Worm (Caenorhabditis elegans) whole organism, late embryonic: ENCODE measurements around the gene nhr-291.
"Not testable (repeated sequence)": the region's sequence is repeated elsewhere in the genome, so short reads cannot be mapped to it uniquely, and the experiment has no call there.

Experiments used
- K09A11.1 ChIP-seq: sonication (generic microtip); optimal IDR thresholded peaks from 2 replicates; lab custom pipeline; 2017; ENCODE audit warnings: antibody characterized with exemption, mild to moderate bottlenecking, missing genetic modification characterization, missing compliant biosample characterization; ENCODE audit not compliant: insufficient read depth
- ceh-2 ChIP-seq: sonication (generic microtip); optimal IDR thresholded peaks from 2 replicates; lab custom pipeline; 2016; ENCODE audit warnings: missing genotype, missing genetic modification characterization, missing compliant biosample characterization
- dmd-4 ChIP-seq: sonication (generic microtip); optimal IDR thresholded peaks from 2 replicates; lab custom pipeline; 2016; ENCODE audit warnings: borderline replicate concordance, missing genetic modification characterization, missing compliant biosample characterization
- eyg-1 ChIP-seq: sonication (generic microtip); optimal IDR thresholded peaks from 2 replicates; lab custom pipeline; 2016; ENCODE audit warnings: missing genotype, missing genetic modification characterization, missing compliant biosample characterization
- sdc-2 ChIP-seq: sonication (generic microtip); optimal IDR thresholded peaks from 2 replicates; lab custom pipeline; 2016; ENCODE audit warnings: missing genotype, missing genetic modification characterization, missing compliant biosample characterization

DNA sequence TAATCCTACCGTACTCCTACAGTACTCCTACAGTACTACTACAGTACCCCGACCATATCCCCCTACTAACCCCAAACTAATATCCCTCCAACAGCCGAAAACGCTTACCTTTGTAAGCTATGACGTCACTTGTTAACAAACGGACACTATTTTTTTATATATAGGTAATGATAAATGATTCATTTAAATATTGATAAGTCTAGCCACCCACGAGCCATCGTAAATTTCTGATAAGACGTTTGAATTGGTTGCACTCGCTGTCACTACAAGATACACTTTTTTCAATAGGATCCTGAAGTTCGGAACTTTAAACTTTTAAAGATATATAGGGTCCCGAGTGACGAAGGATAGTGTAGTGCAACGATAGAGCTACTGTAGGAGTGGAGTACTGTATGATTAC, 3.9 kb downstream of the nhr-291 start, which contains the start of gene nhr-247:
- TF ChIP-seq ceh-2, eyg-1, K09A11.1, sdc-2, dmd-4 (tag; lab: Kevin White, UChicago): not testable (repeated sequence)
